Fruit fly (Drosophila melanogaster) whole organism: ENCODE data around the gene CG13064.

Experiments
- CG8478 ChIP-seq: fragments of >200 bp; optimal IDR thresholded peaks from 2 replicates; lab custom pipeline; 2018; ENCODE audit warnings: inconsistent platforms
- Dll ChIP-seq: fragments of >200 bp; optimal IDR thresholded peaks from 2 replicates; lab custom pipeline; 2017
- EcR ChIP-seq, 2 experiments: fragments of >200 bp; optimal IDR thresholded peaks; 2 replicates each; lab custom pipeline; 2017; ENCODE audit warnings: missing biosample characterization in 2 of 2, missing genetic modification characterization in 2 of 2, missing genetic modification reagents in 2 of 2
- pan ChIP-seq: fragments of >200 bp; optimal IDR thresholded peaks from 2 replicates; lab custom pipeline; 2017
- psq ChIP-seq: fragments of >200 bp; optimal IDR thresholded peaks from 2 replicates; lab custom pipeline; 2017
- usp ChIP-seq: fragments of >200 bp; optimal IDR thresholded peaks from 2 replicates; lab custom pipeline; 2017; ENCODE audit warnings: missing biosample characterization, missing genetic modification characterization, mixed read lengths

CG13064 gene

DNA sequence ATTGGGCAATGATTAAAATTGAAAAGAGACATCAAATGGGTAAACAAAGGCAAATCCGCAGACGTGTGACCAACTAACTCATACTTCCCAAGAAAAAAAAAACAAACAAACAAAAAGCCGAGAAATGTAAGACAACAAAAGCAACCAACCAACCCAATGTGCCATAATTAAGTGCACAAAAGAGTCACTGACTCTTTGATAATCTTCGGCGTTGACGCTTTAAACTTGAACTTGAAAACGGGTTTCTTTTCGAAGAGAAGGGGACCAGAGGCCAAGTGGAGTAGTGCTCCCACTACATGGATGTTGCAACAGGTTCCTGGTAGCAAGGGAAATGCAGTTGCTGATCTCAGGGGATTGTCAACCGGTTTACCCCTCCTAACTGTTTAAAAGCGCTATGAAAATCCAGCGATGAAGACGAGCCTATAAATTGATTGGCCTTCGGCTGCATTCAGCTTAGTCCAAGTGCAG is at the start of gene CG13064:
CG13064 (plus strand) TSS at position 418 of the 468 bp plus-strand sequence.
- no peak for TF ChIP-seq CG8478
- TF ChIP-seq EcR (GFP tag; optimal IDR thresholded peaks at IDR 0.05; lab: Kevin White, UChicago), result peak in 1 of 2 experiments; percentile 54
- no peak for TF ChIP-seq psq

dm6 chr3L:16231857-16232256 is 48.3 kb upstream of the CG13064 start, which contains the start of the genes PDCD-5 and MED10:
PDCD-5 (minus strand) TSS chr3L:16232038.
MED10 (plus strand) TSS chr3L:16232084.
- no peak for TF ChIP-seq EcR (GFP tag; optimal IDR thresholded peaks at IDR 0.05; lab: Kevin White, UChicago)
- TF ChIP-seq pan (lab: Kevin White, UChicago), result no peak
- no peak for TF ChIP-seq psq
- no peak for TF ChIP-seq CG8478
- TF ChIP-seq Dll (lab: Kevin White, UChicago), result no peak
- no peak for TF ChIP-seq usp (GFP tag; lab: Kevin White, UChicago)

dm6 chr3L:16232924-16233323 is 47.3 kb upstream of the CG13064 start, which contains the start of gene Hsc20:
Hsc20 (plus strand) TSS chr3L:16233127.
- TF ChIP-seq pan (lab: Kevin White, UChicago), result no peak
- TF ChIP-seq CG8478, result no peak
- TF ChIP-seq EcR (GFP tag; optimal IDR thresholded peaks at IDR 0.05; lab: Kevin White, UChicago), result no peak
- TF ChIP-seq psq, result no peak

- TF ChIP-seq pan (lab: Kevin White, UChicago), result no peak
- no peak for TF ChIP-seq usp (GFP tag; lab: Kevin White, UChicago)
- no peak for TF ChIP-seq Dll (lab: Kevin White, UChicago)
- TF ChIP-seq CG8478, result no peak
- TF ChIP-seq psq, result no peak
- no peak for TF ChIP-seq EcR (GFP tag; optimal IDR thresholded peaks at IDR 0.05; lab: Kevin White, UChicago)
These were observed 46.2 kb upstream of the CG13064 start for dm6 chr3L:16233850-16234494.

- TF ChIP-seq Dll (lab: Kevin White, UChicago), result no peak
- TF ChIP-seq CG8478, result no peak
- TF ChIP-seq EcR (GFP tag; optimal IDR thresholded peaks at IDR 0.05; lab: Kevin White, UChicago), result peak in 1 of 2 experiments; percentile 61
- TF ChIP-seq pan (lab: Kevin White, UChicago), result no peak
- no peak for TF ChIP-seq psq
These were observed 38.9 kb upstream of the CG13064 start for dm6 chr3L:16241296-16241695.

- TF ChIP-seq EcR (GFP tag; optimal IDR thresholded peaks at IDR 0.05; lab: Kevin White, UChicago) (no peak), Dll (lab: Kevin White, UChicago) (no peak), psq (no peak), pan (lab: Kevin White, UChicago) (no peak), CG8478 (no peak), usp (GFP tag; lab: Kevin White, UChicago) (no peak)
These were observed 27.9 kb upstream of the CG13064 start, which contains the start of gene CG13055 for dm6 chr3L:16252255-16252654. CG13055 (minus strand) TSS chr3L:16252355.

DNA sequence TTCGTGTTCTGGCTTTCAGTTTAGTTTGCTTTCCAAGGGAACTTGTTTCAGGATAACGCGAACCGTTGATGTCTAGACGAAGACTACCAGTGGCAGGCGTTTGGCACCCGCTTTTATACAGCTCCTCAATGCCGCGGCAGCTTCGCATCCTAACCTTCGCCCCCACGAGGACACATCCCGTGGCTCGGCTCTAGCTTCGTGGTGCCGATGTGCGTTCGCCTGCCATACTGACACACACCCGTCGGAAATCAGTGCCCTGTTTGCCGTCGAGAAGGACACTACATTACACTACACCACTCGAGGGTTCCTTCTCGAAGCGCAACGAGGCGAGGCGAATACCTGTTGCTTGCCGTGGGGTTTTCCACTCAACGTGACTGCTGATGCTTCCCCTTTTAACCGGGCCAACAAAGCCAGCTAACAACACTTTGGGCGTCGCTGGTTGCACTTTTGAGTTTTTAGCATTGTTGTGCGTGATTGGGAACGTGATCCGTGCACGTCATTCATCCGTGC is 23.0 kb upstream of the CG13064 start, which contains the start of gene CG13054:
CG13054 (minus strand) TSS at position 74 of the 510 bp plus-strand sequence.
- TF ChIP-seq pan (lab: Kevin White, UChicago) (no peak), CG8478 (no peak), Dll (lab: Kevin White, UChicago) (no peak), usp (GFP tag; lab: Kevin White, UChicago) (no peak), EcR (GFP tag; optimal IDR thresholded peaks at IDR 0.05; lab: Kevin White, UChicago) (no peak), psq (no peak)

dm6 chr3L:16259552-16259951 is 20.7 kb upstream of the CG13064 start, which contains the start of gene CG13053:
CG13053 (minus strand) TSS chr3L:16259722.
- TF ChIP-seq CG8478, result no peak
- no peak for TF ChIP-seq Dll (lab: Kevin White, UChicago)
- no peak for TF ChIP-seq pan (lab: Kevin White, UChicago)
- no peak for TF ChIP-seq EcR (GFP tag; optimal IDR thresholded peaks at IDR 0.05; lab: Kevin White, UChicago)
- TF ChIP-seq psq, result no peak
- TF ChIP-seq usp (GFP tag; lab: Kevin White, UChicago), result no peak

DNA sequence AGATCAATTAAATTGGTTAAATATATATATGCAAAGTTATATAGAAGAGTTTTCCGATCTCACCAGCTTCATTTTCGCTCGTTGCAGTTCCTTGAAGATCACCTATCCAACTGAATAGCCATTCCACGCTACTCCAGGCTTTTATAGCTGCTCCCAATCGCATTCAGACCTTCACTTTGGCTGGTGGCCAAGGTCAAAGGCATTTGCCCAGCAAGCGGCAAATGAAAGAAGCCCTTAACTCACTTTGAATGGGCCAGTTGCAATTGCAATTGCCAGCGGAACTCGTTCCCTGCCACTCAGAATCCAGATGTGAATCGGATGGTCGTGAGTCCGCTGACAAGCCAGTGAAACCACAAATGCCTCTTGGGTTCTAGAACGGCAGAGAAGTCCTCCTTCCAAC is 18.7 kb upstream of the CG13064 start, which contains the start of gene CG34247:
CG34247 (minus strand) TSS at position 101 of the 400 bp plus-strand sequence.
- TF ChIP-seq Dll (lab: Kevin White, UChicago) (no peak), CG8478 (no peak), psq (no peak), usp (GFP tag; lab: Kevin White, UChicago) (no peak), EcR (GFP tag; optimal IDR thresholded peaks at IDR 0.05; lab: Kevin White, UChicago) (no peak), pan (lab: Kevin White, UChicago) (no peak)

- TF ChIP-seq usp (GFP tag; lab: Kevin White, UChicago), result no peak
- no peak for TF ChIP-seq pan (lab: Kevin White, UChicago)
- TF ChIP-seq Dll (lab: Kevin White, UChicago), result no peak
- no peak for TF ChIP-seq EcR (GFP tag; optimal IDR thresholded peaks at IDR 0.05; lab: Kevin White, UChicago)
- no peak for TF ChIP-seq CG8478
These were observed 17.8 kb upstream of the CG13064 start, which contains the start of gene CG13071 for dm6 chr3L:16262440-16262839. CG13071 (plus strand) TSS chr3L:16262740.

DNA sequence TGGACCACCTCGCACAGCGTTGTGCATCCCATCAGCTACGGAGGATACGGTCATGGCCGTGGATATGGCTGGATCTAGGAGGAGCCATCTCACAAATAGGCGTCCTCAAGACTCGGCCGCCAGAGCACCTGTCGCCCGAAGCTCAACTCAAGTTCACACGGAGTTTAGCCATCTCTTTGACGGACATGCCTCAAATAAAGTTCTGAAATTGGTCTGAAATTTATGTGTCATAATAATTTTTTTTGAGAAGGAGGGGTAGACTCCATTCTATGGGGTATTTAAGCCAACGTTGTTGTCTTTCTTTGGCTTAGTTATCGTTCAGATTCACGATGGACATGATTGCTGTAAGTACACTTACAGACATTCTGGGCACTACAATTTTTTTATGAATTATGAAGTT is 17.2 kb upstream of the CG13064 start, which contains the start of gene CG13070:
CG13070 (plus strand) TSS at position 301 of the 400 bp plus-strand sequence.
- no peak for TF ChIP-seq psq
- TF ChIP-seq Dll (lab: Kevin White, UChicago), result no peak
- TF ChIP-seq pan (lab: Kevin White, UChicago), result no peak
- no peak for TF ChIP-seq CG8478
- TF ChIP-seq EcR (GFP tag; optimal IDR thresholded peaks at IDR 0.05; lab: Kevin White, UChicago), result no peak
- TF ChIP-seq usp (GFP tag; lab: Kevin White, UChicago), result no peak

- TF ChIP-seq EcR (GFP tag; optimal IDR thresholded peaks at IDR 0.05; lab: Kevin White, UChicago) (no peak), psq (no peak), Dll (lab: Kevin White, UChicago) (no peak), CG8478 (no peak), pan (lab: Kevin White, UChicago) (no peak), usp (GFP tag; lab: Kevin White, UChicago) (no peak)
These were observed 15.2 kb upstream of the CG13064 start, which contains the start of the genes CG13051 and CG13069 for dm6 chr3L:16265000-16265399. CG13051 (minus strand) TSS chr3L:16265100. CG13069 (plus strand) TSS chr3L:16265385.
